Worm (Caenorhabditis elegans) whole organism, L4 larva: ENCODE measurements around the gene F58A4.6.

ENCODE experiments used
- ceh-82 ChIP-seq: sonication (generic microtip); optimal IDR thresholded peaks from 2 replicates; lab custom pipeline; 2017; ENCODE audit warnings: missing biosample characterization, missing genetic modification characterization
- lin-39 ChIP-seq: fragments of 150-350 bp; optimal IDR thresholded peaks from 2 replicates; lab custom pipeline; 2014; ENCODE audit warnings: missing biosample characterization, missing genetic modification reagents, missing genetic modification characterization
- nhr-76 ChIP-seq: fragments of 150-350 bp; optimal IDR thresholded peaks from 2 replicates; lab custom pipeline; 2014; ENCODE audit warnings: missing biosample characterization, missing genetic modification characterization
- nhr-77 ChIP-seq: fragments of 150-350 bp; optimal IDR thresholded peaks from 2 replicates; lab custom pipeline; 2014; ENCODE audit warnings: missing biosample characterization, missing genetic modification characterization
- pha-4 ChIP-seq, 2 experiments: fragments of 150-350 bp in 1 of 2; fragments of 200-800 bp in 1 of 2; sonication (Bioruptor generic) in 1 of 2; IDR thresholded peaks in 1 of 2; optimal IDR thresholded peaks in 1 of 2; 2 replicates each; pipeline versions ENCODE4 v1.3.6 to Lab custom; 2014 to 2022; ENCODE audit warnings: missing genetic modification characterization in 2 of 2, missing genetic modification reagents in 2 of 2, missing biosample characterization in 1 of 2, missing compliant biosample characterization in 1 of 2
- zag-1 ChIP-seq: fragments of 150-350 bp; optimal IDR thresholded peaks from 2 replicates; lab custom pipeline; 2014; ENCODE audit warnings: missing biosample characterization, missing genetic modification characterization
- zfp-2 ChIP-seq: sonication (generic microtip); optimal IDR thresholded peaks from 2 replicates; lab custom pipeline; 2016; ENCODE audit warnings: mild to moderate bottlenecking, missing genetic modification characterization, missing compliant biosample characterization
- zfp-3 ChIP-seq: fragments of 200-800 bp; sonication (Bioruptor generic); conservative IDR thresholded peaks from 2 replicates; pipeline ENCODE4 v1.3.6; 2022; ENCODE audit warnings: missing genetic modification reagents, missing genetic modification characterization, missing compliant biosample characterization

DNA sequence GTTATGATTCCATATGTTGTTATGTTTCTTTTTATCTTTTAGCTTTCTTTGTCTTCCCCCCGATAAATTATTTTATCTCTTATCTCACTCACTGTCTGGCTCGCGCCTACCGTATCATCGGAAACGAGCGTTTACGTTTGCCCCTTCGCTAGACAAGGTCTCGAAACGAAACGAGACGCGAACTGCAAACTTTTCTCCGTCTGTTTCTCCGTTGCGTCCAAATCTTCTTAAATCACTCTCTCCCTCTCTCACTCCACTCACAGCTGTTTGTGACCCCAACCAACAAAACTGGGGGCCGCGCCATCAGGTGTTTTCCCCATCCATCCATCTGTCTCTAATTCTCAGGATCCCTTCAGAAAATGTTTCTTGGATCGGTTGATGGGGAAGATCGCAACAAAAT, 5.9 kb downstream of the F58A4.6 start:
- TF ChIP-seq zag-1 (tag; lab: Kevin White, UChicago), result no peak
- no peak for TF ChIP-seq nhr-77 (tag; lab: Kevin White, UChicago)
- TF ChIP-seq ceh-82 (tag; lab: Kevin White, UChicago), result no peak
- TF ChIP-seq lin-39 (tag; lab: Kevin White, UChicago), result no peak
- no peak for TF ChIP-seq zfp-3 (GFP tag; lab: Robert Waterston, UW)
- no peak for TF ChIP-seq nhr-76
- no peak for TF ChIP-seq pha-4 (GFP tag; IDR thresholded peaks at IDR 0.05; lab: Robert Waterston, UW)
- TF ChIP-seq pha-4 (tag; optimal IDR thresholded peaks at IDR 0.05; lab: Kevin White, UChicago), result no peak
- no peak for TF ChIP-seq zfp-2
